Fruit fly (Drosophila melanogaster): ENCODE results near the gene CG11035.

The CG11035 gene

dm6 chr3R:8013121-8014009 lies 19.4 kb downstream of the CG11035 start, which contains the start of the genes CG10435 and Pbp95 (continued):
- peak; percentile 51 for TF ChIP-seq NfI (GFP tag; optimal IDR thresholded peaks at IDR 0.05)
- no peak for TF ChIP-seq Hr78 (GFP tag; optimal IDR thresholded peaks at IDR 0.05)
- TF ChIP-seq rib (GFP tag; IDR thresholded peaks at IDR 0.05): peak; percentile 76
- TF ChIP-seq CG32532 (GFP tag; IDR thresholded peaks at IDR 0.05): peak; percentile 58
- TF ChIP-seq Ravus (GFP tag; IDR thresholded peaks at IDR 0.05): no peak
- TF ChIP-seq CG14860 (GFP tag; IDR thresholded peaks at IDR 0.05; ENCODE audit: partially characterized antibody): peak; percentile 44; the same call in 1 of the 3 replicates
- peak; percentile 57 for TF ChIP-seq CG3995 (GFP tag; optimal IDR thresholded peaks at IDR 0.05)
- TF ChIP-seq HLH4C (GFP tag; IDR thresholded peaks at IDR 0.05; ENCODE audit: partially characterized antibody): peak; percentile 59
- no peak for TF ChIP-seq da (GFP tag; optimal IDR thresholded peaks at IDR 0.05)
- peak; percentile 58 for TF ChIP-seq lbe (GFP tag; optimal IDR thresholded peaks at IDR 0.05)
- TF ChIP-seq CG18262 (tag; optimal IDR thresholded peaks at IDR 0.05): no peak
- TF ChIP-seq CG6854 (GFP tag; optimal IDR thresholded peaks at IDR 0.05): no peak
- TF ChIP-seq CG9727 (GFP tag; optimal IDR thresholded peaks at IDR 0.05): peak; percentile 67
- peak in 1 of 2 experiments; percentile 51 for TF ChIP-seq chif (GFP tag; optimal IDR thresholded peaks at IDR 0.05)
- peak; percentile 67 to 68 for TF ChIP-seq Pdp1 (GFP tag; optimal IDR thresholded peaks at IDR 0.05)
- no peak for TF ChIP-seq sens-2 (GFP tag; IDR thresholded peaks at IDR 0.05)
- peak; percentile 58; the same call in 1 of the 2 replicates for TF ChIP-seq H2.0 (GFP tag; IDR thresholded peaks at IDR 0.05)
- TF ChIP-seq unc-4 (GFP tag; IDR thresholded peaks at IDR 0.05; ENCODE audit: partially characterized antibody): peak; percentile 66
- TF ChIP-seq CG6683 (GFP tag; optimal IDR thresholded peaks at IDR 0.05): no peak
- TF ChIP-seq onecut (GFP tag; IDR thresholded peaks at IDR 0.05): no peak
- peak; percentile 51 for TF ChIP-seq crc (GFP tag; optimal IDR thresholded peaks at IDR 0.05)
- TF ChIP-seq CG33557 (GFP tag; optimal IDR thresholded peaks at IDR 0.05): no peak
- TF ChIP-seq run (tag; optimal IDR thresholded peaks at IDR 0.05): no peak
- no peak for TF ChIP-seq Spps (tag; optimal IDR thresholded peaks at IDR 0.05)
- peak; percentile 79 for TF ChIP-seq lilli (GFP tag; optimal IDR thresholded peaks at IDR 0.05)
- peak; percentile 95 for TF ChIP-seq Med (GFP tag)
- peak; percentile 80 for TF ChIP-seq Dll (GFP tag; IDR thresholded peaks at IDR 0.05; ENCODE audit: partially characterized antibody)
- TF ChIP-seq CG1647 (GFP tag; optimal IDR thresholded peaks at IDR 0.05): peak; percentile 42
- TF ChIP-seq p53 (GFP tag; optimal IDR thresholded peaks at IDR 0.05): peak; percentile 24
- TF ChIP-seq Dref (GFP tag; IDR thresholded peaks at IDR 0.05): peak; percentile 74
- peak; percentile 8 for TF ChIP-seq CG12104 (GFP tag; optimal IDR thresholded peaks at IDR 0.05)
- TF ChIP-seq CG12219 (GFP tag; optimal IDR thresholded peaks at IDR 0.05): no peak
- TF ChIP-seq CG3847 (GFP tag; IDR thresholded peaks at IDR 0.05): peak; percentile 60
- no peak for TF ChIP-seq E2f1 (GFP tag; IDR thresholded peaks at IDR 0.05)
- TF ChIP-seq CG3726 (GFP tag; IDR thresholded peaks at IDR 0.05): no peak
- no peak for TF ChIP-seq CG14965 (GFP tag; optimal IDR thresholded peaks at IDR 0.05; ENCODE audit: borderline replicate concordance)
- peak; percentile 21 for TF ChIP-seq HHEX (GFP tag; optimal IDR thresholded peaks at IDR 0.05)
- peak; percentile 62 for TF ChIP-seq gro (GFP tag; optimal IDR thresholded peaks at IDR 0.05)
- TF ChIP-seq HLHmδ (GFP tag; optimal IDR thresholded peaks at IDR 0.05): no peak
- TF ChIP-seq exex (tag; optimal IDR thresholded peaks at IDR 0.05): no peak
- TF ChIP-seq CG17328 (GFP tag; IDR thresholded peaks at IDR 0.05): peak; percentile 50; the same call in 1 of the 2 replicates
- peak; percentile 43 to 48 for TF ChIP-seq dpn (GFP tag; optimal IDR thresholded peaks at IDR 0.05)
- TF ChIP-seq PHDP (tag; optimal IDR thresholded peaks at IDR 0.05): no peak
- no peak for TF ChIP-seq abd-A (tag; optimal IDR thresholded peaks at IDR 0.05)
- no peak for TF ChIP-seq CG9797 (GFP tag; optimal IDR thresholded peaks at IDR 0.05)
- no peak for TF ChIP-seq CG3163 (GFP tag; optimal IDR thresholded peaks at IDR 0.05)
- TF ChIP-seq slbo (GFP tag; IDR thresholded peaks at IDR 0.05): peak; percentile 78
- 0 out of 2 replicates have a peak, but pooled peaks have one; percentile 39 for TF ChIP-seq CG1024 (GFP tag; IDR thresholded peaks at IDR 0.05)
